Worm (Caenorhabditis elegans) whole organism, early embryonic: ENCODE results near the gene hlh-8.

Experiments
- B0310.2 ChIP-seq: sonication (generic microtip); optimal IDR thresholded peaks from 2 replicates; lab custom pipeline; 2016; ENCODE audit warnings: mild to moderate bottlenecking, missing genetic modification characterization, missing compliant biosample characterization
- F13C5.2 ChIP-seq: sonication (generic microtip); optimal IDR thresholded peaks from 2 replicates; lab custom pipeline; 2017; ENCODE audit warnings: mild to moderate bottlenecking, missing genetic modification characterization, inconsistent platforms, missing compliant biosample characterization
- aly-1 ChIP-seq: sonication (generic microtip); optimal IDR thresholded peaks from 2 replicates; lab custom pipeline; 2016; ENCODE audit warnings: missing genetic modification characterization, missing compliant biosample characterization
- ama-1 ChIP-seq: fragments of 150-350 bp; optimal IDR thresholded peaks from 2 replicates; lab custom pipeline; 2014
- ceh-13 ChIP-seq: fragments of 200-800 bp; sonication (Bioruptor generic); optimal IDR thresholded peaks from 2 replicates; lab custom pipeline; 2018; ENCODE audit warnings: mild to moderate bottlenecking, missing genetic modification characterization, missing compliant biosample characterization
- ets-7 ChIP-seq: sonication (generic microtip); optimal IDR thresholded peaks from 2 replicates; lab custom pipeline; 2016; ENCODE audit warnings: missing genotype, missing genetic modification characterization, missing compliant biosample characterization
- flt-1 ChIP-seq: fragments of 200-800 bp; sonication (Bioruptor generic); IDR thresholded peaks from 2 replicates; pipeline ENCODE4 v1.3.6; 2022; ENCODE audit warnings: missing genetic modification characterization, missing compliant biosample characterization
- hmbx-1 ChIP-seq: sonication (generic microtip); optimal IDR thresholded peaks from 2 replicates; lab custom pipeline; 2016; ENCODE audit warnings: mild to moderate bottlenecking, missing genetic modification characterization, missing compliant biosample characterization
- pes-1 ChIP-seq: fragments of 200-800 bp; sonication (Bioruptor generic); IDR thresholded peaks from 2 replicates; pipeline ENCODE4 v1.3.6; 2022; ENCODE audit warnings: missing genetic modification reagents, missing genetic modification characterization, missing compliant biosample characterization
- scrt-1 ChIP-seq: fragments of 200-800 bp; sonication (Bioruptor generic); IDR thresholded peaks from 2 replicates; pipeline ENCODE4 v1.3.6; 2022; ENCODE audit warnings: missing genetic modification characterization, missing compliant biosample characterization
- sea-1 ChIP-seq: fragments of 200-800 bp; sonication (Bioruptor generic); conservative IDR thresholded peaks from 2 replicates; pipeline ENCODE4 v1.3.6; 2022; ENCODE audit warnings: missing genetic modification characterization, missing compliant biosample characterization
- tbx-37 ChIP-seq: fragments of 200-800 bp; sonication (Bioruptor generic); conservative IDR thresholded peaks from 2 replicates; pipeline ENCODE4 v1.3.6; 2022; ENCODE audit warnings: missing genetic modification reagents, missing genetic modification characterization, missing compliant biosample characterization
- tra-4 ChIP-seq: sonication (generic microtip); optimal IDR thresholded peaks from 2 replicates; lab custom pipeline; 2017; ENCODE audit warnings: missing genetic modification characterization, missing compliant biosample characterization

DNA sequence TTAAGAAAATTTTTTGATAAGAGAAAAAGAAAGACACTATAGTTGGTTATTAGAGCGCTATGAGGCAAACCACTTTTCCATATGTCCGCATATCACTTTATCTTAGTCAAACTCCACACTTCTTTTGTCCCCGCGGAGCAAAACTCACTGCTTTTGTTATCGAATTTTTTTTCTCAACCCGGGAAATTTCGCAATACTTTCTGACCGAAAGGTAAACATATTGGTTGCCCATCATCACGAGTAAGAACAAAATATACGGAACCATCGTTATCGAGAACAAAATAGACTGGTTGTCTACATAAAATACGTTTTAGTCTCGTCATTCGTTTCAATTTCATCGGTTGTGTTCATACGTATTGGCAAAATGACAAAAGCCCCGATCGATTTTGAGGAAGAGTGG lies 47.0 kb upstream of the hlh-8 start, which contains the start of gene C18A11.1:
- TF ChIP-seq ceh-13 (GFP tag; lab: Kevin White, UChicago) (no peak), pes-1 (GFP tag; lab: Robert Waterston, UW) (no peak), hmbx-1 (tag; lab: Kevin White, UChicago) (no peak), tbx-37 (GFP tag; lab: Robert Waterston, UW) (no peak), ama-1 (lab: Kevin White, UChicago) (no peak), tra-4 (tag; lab: Kevin White, UChicago) (no peak), aly-1 (tag; lab: Kevin White, UChicago) (no peak), scrt-1 (no peak), ets-7 (tag; lab: Kevin White, UChicago) (no peak), B0310.2 (tag; lab: Kevin White, UChicago) (no peak), sea-1 (GFP tag; lab: Robert Waterston, UW) (no peak), F13C5.2 (tag; lab: Kevin White, UChicago) (no peak), flt-1 (GFP tag; lab: Robert Waterston, UW) (no peak)
